Worm (Caenorhabditis elegans) whole organism, young adult: ENCODE results near the gene F57F4.1.

Experiments
- F23B12.7 ChIP-seq: sonication (generic microtip); optimal IDR thresholded peaks from 2 replicates; lab custom pipeline; 2017; ENCODE audit warnings: missing genetic modification characterization, mild to moderate bottlenecking, missing compliant biosample characterization, antibody characterized with exemption, moderate library complexity; ENCODE audit not compliant: insufficient read depth
- T07F8.4 ChIP-seq: sonication (generic microtip); optimal IDR thresholded peaks from 2 replicates; lab custom pipeline; 2016; ENCODE audit warnings: mild to moderate bottlenecking, missing genetic modification characterization, moderate library complexity, missing compliant biosample characterization
- aptf-3 ChIP-seq: fragments of 200-800 bp; sonication (Bioruptor generic); IDR thresholded peaks from 2 replicates; pipeline ENCODE4 v1.3.6; 2022; ENCODE audit warnings: missing genetic modification characterization, missing compliant biosample characterization
- egl-44 ChIP-seq: fragments of 200-800 bp; sonication (Bioruptor generic); IDR thresholded peaks from 2 replicates; pipeline ENCODE4 v1.3.6; 2022; ENCODE audit warnings: missing genetic modification reagents, missing genetic modification characterization, missing compliant biosample characterization
- fkh-3 ChIP-seq: sonication (generic microtip); optimal IDR thresholded peaks from 2 replicates; lab custom pipeline; 2016; ENCODE audit warnings: mild to moderate bottlenecking, missing genetic modification characterization, missing compliant biosample characterization
- lin-35 ChIP-seq, 3 experiments: fragments of 150-350 bp in 2 of 3; sonication (generic microtip) in 1 of 3; optimal IDR thresholded peaks; 2 replicates each; lab custom pipeline; 2014 to 2018; ENCODE audit warnings: missing biosample characterization in 3 of 3, missing genetic modification characterization in 3 of 3, missing genetic modification reagents in 3 of 3
- zim-3 ChIP-seq: sonication (generic microtip); optimal IDR thresholded peaks from 2 replicates; lab custom pipeline; 2017; ENCODE audit warnings: mild to moderate bottlenecking, missing genetic modification characterization, moderate library complexity, missing compliant biosample characterization

- TF ChIP-seq F23B12.7 (tag; lab: Kevin White, UChicago): no peak
- TF ChIP-seq zim-3 (tag; lab: Kevin White, UChicago): no peak
- no peak for TF ChIP-seq fkh-3
- no peak for TF ChIP-seq lin-35 (GFP tag; optimal IDR thresholded peaks at IDR 0.05; lab: Kevin White, UChicago)
- no peak for TF ChIP-seq aptf-3 (GFP tag; lab: Robert Waterston, UW)
- no peak for TF ChIP-seq T07F8.4 (tag; lab: Kevin White, UChicago)
- TF ChIP-seq egl-44 (GFP tag; lab: Robert Waterston, UW): no peak
Observed at ce11 chrV:6342502-6342901, 47.8 kb upstream of the F57F4.1 start.
